Worm (Caenorhabditis elegans) whole organism, young adult: ENCODE measurements around the gene gbb-2.

Experiments used
- C06A6.2 ChIP-seq: fragments of 200-800 bp; sonication (Bioruptor generic); conservative IDR thresholded peaks from 2 replicates; pipeline ENCODE4 v1.3.6; 2022; ENCODE audit warnings: missing genetic modification characterization, missing compliant biosample characterization
- C17E4.6 ChIP-seq: fragments of 200-800 bp; sonication (Bioruptor generic); IDR thresholded peaks from 2 replicates; pipeline ENCODE4 v1.3.6; 2022; ENCODE audit warnings: missing genetic modification reagents, missing genetic modification characterization, missing compliant biosample characterization
- F39B2.1 ChIP-seq: fragments of 200-800 bp; sonication (Bioruptor generic); IDR thresholded peaks from 2 replicates; pipeline ENCODE4 v1.3.6; 2022; ENCODE audit warnings: missing genetic modification reagents, missing genetic modification characterization, missing compliant biosample characterization
- F52B5.7 ChIP-seq: sonication (generic microtip); optimal IDR thresholded peaks from 2 replicates; lab custom pipeline; 2016; ENCODE audit warnings: mild to moderate bottlenecking, missing genetic modification characterization, missing compliant biosample characterization
- F57A8.1 ChIP-seq: fragments of 200-800 bp; sonication (Bioruptor generic); optimal IDR thresholded peaks from 2 replicates; lab custom pipeline; 2018; ENCODE audit warnings: mild to moderate bottlenecking, missing genetic modification characterization, moderate library complexity, missing compliant biosample characterization
- K11D2.4 ChIP-seq: fragments of 200-800 bp; sonication (Bioruptor generic); IDR thresholded peaks from 2 replicates; pipeline ENCODE4 v1.3.6; 2022; ENCODE audit warnings: missing genetic modification reagents, missing genetic modification characterization, missing compliant biosample characterization
- T07F8.4 ChIP-seq: sonication (generic microtip); optimal IDR thresholded peaks from 2 replicates; lab custom pipeline; 2016; ENCODE audit warnings: mild to moderate bottlenecking, missing genetic modification characterization, moderate library complexity, missing compliant biosample characterization
- Y53G8AR.9 ChIP-seq: fragments of 200-800 bp; sonication (Bioruptor generic); conservative IDR thresholded peaks from 2 replicates; pipeline ENCODE4 v1.3.6; 2022; ENCODE audit warnings: missing genetic modification reagents, missing genetic modification characterization, missing compliant biosample characterization
- Y56A3A.18 ChIP-seq: fragments of 200-800 bp; sonication (Bioruptor generic); IDR thresholded peaks from 2 replicates; pipeline ENCODE4 v1.3.6; 2022; ENCODE audit warnings: missing genetic modification reagents, missing genetic modification characterization, missing compliant biosample characterization
- ZK185.1 ChIP-seq: sonication (generic microtip); optimal IDR thresholded peaks from 2 replicates; lab custom pipeline; 2016; ENCODE audit warnings: mild to moderate bottlenecking, missing genetic modification characterization, missing compliant biosample characterization; ENCODE audit not compliant: poor library complexity, severe bottlenecking
- aptf-2 ChIP-seq: fragments of 200-800 bp; sonication (Bioruptor generic); conservative IDR thresholded peaks from 2 replicates; pipeline ENCODE4 v1.3.6; 2022; ENCODE audit warnings: missing genetic modification reagents, missing genetic modification characterization, missing compliant biosample characterization
- atf-7 ChIP-seq: sonication (generic microtip); optimal IDR thresholded peaks from 2 replicates; lab custom pipeline; 2017; ENCODE audit warnings: mild to moderate bottlenecking, missing genetic modification characterization, missing compliant biosample characterization
- cebp-1 ChIP-seq, 2 experiments: fragments of 200-800 bp in 1 of 2; sonication (Bioruptor generic) in 1 of 2; sonication (generic microtip) in 1 of 2; IDR thresholded peaks in 1 of 2; optimal IDR thresholded peaks in 1 of 2; 2 replicates each; pipeline versions ENCODE4 v1.3.6 to Lab custom; 2017 to 2022; ENCODE audit warnings: missing compliant biosample characterization in 2 of 2, missing genetic modification characterization in 2 of 2, mild to moderate bottlenecking in 1 of 2, missing genetic modification reagents in 1 of 2, moderate library complexity in 1 of 2
- ceh-40 ChIP-seq: fragments of 200-800 bp; sonication (Bioruptor generic); IDR thresholded peaks from 2 replicates; pipeline ENCODE4 v1.3.6; 2022; ENCODE audit warnings: missing genetic modification characterization, missing compliant biosample characterization
- ceh-79 ChIP-seq: sonication (generic microtip); optimal IDR thresholded peaks from 2 replicates; lab custom pipeline; 2017; ENCODE audit warnings: mild to moderate bottlenecking, missing genetic modification characterization, missing compliant biosample characterization
- ceh-91 ChIP-seq: fragments of 200-800 bp; sonication (Bioruptor generic); IDR thresholded peaks from 2 replicates; pipeline ENCODE4 v1.3.6; 2022; ENCODE audit warnings: missing genetic modification reagents, missing genetic modification characterization, missing compliant biosample characterization
- dox-1 ChIP-seq: fragments of 200-800 bp; sonication (Bioruptor generic); IDR thresholded peaks from 2 replicates; pipeline ENCODE4 v1.3.6; 2022; ENCODE audit warnings: missing genetic modification reagents, missing genetic modification characterization, missing compliant biosample characterization
- dpl-1 ChIP-seq: fragments of 150-350 bp; optimal IDR thresholded peaks from 2 replicates; lab custom pipeline; 2014; ENCODE audit warnings: missing biosample characterization, missing genetic modification reagents, missing genetic modification characterization
- egl-18 ChIP-seq: fragments of 200-800 bp; sonication (Bioruptor generic); IDR thresholded peaks from 2 replicates; pipeline ENCODE4 v1.3.6; 2022; ENCODE audit warnings: missing genetic modification reagents, missing genetic modification characterization, missing compliant biosample characterization
- egrh-3 ChIP-seq: fragments of 200-800 bp; sonication (Bioruptor generic); IDR thresholded peaks from 2 replicates; pipeline ENCODE4 v1.3.6; 2022; ENCODE audit warnings: missing genetic modification reagents, missing genetic modification characterization, missing compliant biosample characterization
- ekl-4 ChIP-seq: fragments of 200-800 bp; sonication (Bioruptor generic); IDR thresholded peaks from 2 replicates; pipeline ENCODE4 v1.3.6; 2022; ENCODE audit warnings: missing genetic modification reagents, missing genetic modification characterization, missing compliant biosample characterization
- ets-4 ChIP-seq: fragments of 200-800 bp; sonication (Bioruptor generic); optimal IDR thresholded peaks from 2 replicates; lab custom pipeline; 2018; ENCODE audit warnings: mild to moderate bottlenecking, missing genetic modification characterization, missing compliant biosample characterization
- fkh-3 ChIP-seq: sonication (generic microtip); optimal IDR thresholded peaks from 2 replicates; lab custom pipeline; 2016; ENCODE audit warnings: mild to moderate bottlenecking, missing genetic modification characterization, missing compliant biosample characterization
- hlh-26 ChIP-seq: fragments of 200-800 bp; sonication (Bioruptor generic); conservative IDR thresholded peaks from 2 replicates; pipeline ENCODE4 v1.3.6; 2022; ENCODE audit warnings: missing genetic modification reagents, missing genetic modification characterization, missing compliant biosample characterization
- hrde-1 ChIP-seq: sonication (generic microtip); optimal IDR thresholded peaks from 2 replicates; lab custom pipeline; 2016; ENCODE audit warnings: missing genetic modification characterization, mild to moderate bottlenecking, missing compliant biosample characterization, moderate library complexity, missing genotype, missing genetic modification reagents, borderline replicate concordance
- hsf-1 ChIP-seq: fragments of 200-800 bp; sonication (Bioruptor generic); IDR thresholded peaks from 2 replicates; pipeline ENCODE4 v1.3.6; 2022; ENCODE audit warnings: missing genetic modification reagents, missing genetic modification characterization, missing compliant biosample characterization
- lin-54 ChIP-seq: fragments of 200-800 bp; sonication (Bioruptor generic); optimal IDR thresholded peaks from 2 replicates; lab custom pipeline; 2018; ENCODE audit warnings: mild to moderate bottlenecking, missing genetic modification characterization, missing compliant biosample characterization
- lir-1 ChIP-seq: fragments of 200-800 bp; sonication (Bioruptor generic); conservative IDR thresholded peaks from 2 replicates; pipeline ENCODE4 v1.3.6; 2022; ENCODE audit warnings: missing genetic modification reagents, missing genetic modification characterization, missing compliant biosample characterization
- lsl-1 ChIP-seq: fragments of 200-800 bp; sonication (Bioruptor generic); optimal IDR thresholded peaks from 2 replicates; lab custom pipeline; 2018; ENCODE audit warnings: mild to moderate bottlenecking, missing genetic modification characterization, moderate library complexity, missing compliant biosample characterization
- madf-6 ChIP-seq: fragments of 200-800 bp; sonication (Bioruptor generic); IDR thresholded peaks from 2 replicates; pipeline ENCODE4 v1.3.6; 2022; ENCODE audit warnings: missing genetic modification reagents, missing genetic modification characterization, missing compliant biosample characterization
- madf-8 ChIP-seq: fragments of 200-800 bp; sonication (Bioruptor generic); conservative IDR thresholded peaks from 2 replicates; pipeline ENCODE4 v1.3.6; 2022; ENCODE audit warnings: missing genetic modification reagents, missing genetic modification characterization, missing compliant biosample characterization
- mcd-1 ChIP-seq: fragments of 200-800 bp; sonication (Bioruptor generic); IDR thresholded peaks from 2 replicates; pipeline ENCODE4 v1.3.6; 2022; ENCODE audit warnings: missing genetic modification reagents, missing genetic modification characterization, missing compliant biosample characterization
- nfya-1 ChIP-seq: sonication (generic microtip); optimal IDR thresholded peaks from 2 replicates; lab custom pipeline; 2017; ENCODE audit warnings: antibody characterized with exemption, missing compliant biosample characterization, missing genetic modification characterization, borderline replicate concordance; ENCODE audit not compliant: insufficient read depth
- nfyb-1 ChIP-seq: fragments of 200-800 bp; sonication (Bioruptor generic); IDR thresholded peaks from 2 replicates; pipeline ENCODE4 v1.3.6; 2022; ENCODE audit warnings: missing genetic modification reagents, missing genetic modification characterization, missing compliant biosample characterization
- nhr-179 ChIP-seq: sonication (generic microtip); optimal IDR thresholded peaks from 2 replicates; lab custom pipeline; 2016; ENCODE audit warnings: mild to moderate bottlenecking, missing genetic modification characterization, missing compliant biosample characterization
- pbrm-1 ChIP-seq: fragments of 200-800 bp; sonication (Bioruptor generic); IDR thresholded peaks from 2 replicates; pipeline ENCODE4 v1.3.6; 2022; ENCODE audit warnings: missing genetic modification reagents, missing genetic modification characterization, missing compliant biosample characterization
- rcor-1 ChIP-seq: fragments of 200-800 bp; sonication (Bioruptor generic); IDR thresholded peaks from 2 replicates; pipeline ENCODE4 v1.3.6; 2022; ENCODE audit warnings: missing genetic modification reagents, missing genetic modification characterization, missing compliant biosample characterization
- repo-1 ChIP-seq: sonication (generic microtip); optimal IDR thresholded peaks from 2 replicates; lab custom pipeline; 2017; ENCODE audit warnings: mild to moderate bottlenecking, missing genetic modification characterization, missing compliant biosample characterization
- snpc-1.1 ChIP-seq: sonication (generic microtip); optimal IDR thresholded peaks from 2 replicates; lab custom pipeline; 2017; ENCODE audit warnings: missing genetic modification characterization, mild to moderate bottlenecking, missing compliant biosample characterization, antibody characterized with exemption, moderate library complexity, missing genotype, missing genetic modification reagents; ENCODE audit not compliant: insufficient read depth
- snpc-1.3 ChIP-seq: sonication (generic microtip); optimal IDR thresholded peaks from 2 replicates; lab custom pipeline; 2017; ENCODE audit warnings: missing genetic modification characterization, mild to moderate bottlenecking, missing compliant biosample characterization, antibody characterized with exemption, moderate library complexity, missing genotype, missing genetic modification reagents; ENCODE audit not compliant: insufficient read depth
- unc-62 ChIP-seq: fragments of 150-350 bp; optimal IDR thresholded peaks from 2 replicates; lab custom pipeline; 2014; ENCODE audit warnings: missing biosample characterization, missing genetic modification reagents, missing genetic modification characterization
- zfh-2 ChIP-seq: fragments of 200-800 bp; sonication (Bioruptor generic); conservative IDR thresholded peaks from 2 replicates; pipeline ENCODE4 v1.3.6; 2022; ENCODE audit warnings: missing genetic modification reagents, missing genetic modification characterization, missing compliant biosample characterization
- zim-3 ChIP-seq: sonication (generic microtip); optimal IDR thresholded peaks from 2 replicates; lab custom pipeline; 2017; ENCODE audit warnings: mild to moderate bottlenecking, missing genetic modification characterization, moderate library complexity, missing compliant biosample characterization
- ztf-18 ChIP-seq: sonication (generic microtip); optimal IDR thresholded peaks from 2 replicates; lab custom pipeline; 2016; ENCODE audit warnings: missing genotype, mild to moderate bottlenecking, missing genetic modification characterization, missing compliant biosample characterization
- ztf-25 ChIP-seq: fragments of 200-800 bp; sonication (Bioruptor generic); IDR thresholded peaks from 2 replicates; pipeline ENCODE4 v1.3.6; 2022; ENCODE audit warnings: missing genetic modification reagents, missing genetic modification characterization, missing compliant biosample characterization
- ztf-28 ChIP-seq: fragments of 200-800 bp; sonication (Bioruptor generic); IDR thresholded peaks from 2 replicates; pipeline ENCODE4 v1.3.6; 2022; ENCODE audit warnings: missing genetic modification reagents, missing genetic modification characterization, missing compliant biosample characterization
- ztf-3 ChIP-seq: fragments of 200-800 bp; sonication (Bioruptor generic); optimal IDR thresholded peaks from 2 replicates; lab custom pipeline; 2018; ENCODE audit warnings: mild to moderate bottlenecking, missing genetic modification characterization, missing compliant biosample characterization

gbb-2 gene

DNA sequence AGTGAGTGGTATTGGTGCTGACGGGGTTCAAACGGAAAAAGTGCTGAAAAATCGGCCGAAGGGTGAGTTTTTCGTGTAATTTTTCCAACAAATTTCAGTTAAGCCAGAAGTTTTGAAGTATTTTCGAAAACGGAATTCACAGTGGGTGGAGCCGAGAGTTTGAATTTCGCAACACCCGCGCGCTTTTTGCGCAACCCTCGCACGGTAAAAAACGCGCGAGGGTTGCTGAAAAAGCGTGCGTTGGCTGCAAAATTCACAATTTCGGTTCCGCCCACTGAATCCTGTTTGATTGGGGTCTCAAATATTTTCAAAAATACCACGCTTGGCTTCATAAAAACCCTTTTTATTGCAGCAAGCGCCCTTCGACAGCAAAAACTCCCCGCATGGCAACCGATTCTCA is 59.2 kb downstream of the gbb-2 start (continued):
- TF ChIP-seq snpc-1.1 (no peak), aptf-2 (GFP tag; lab: Robert Waterston, UW) (no peak), lin-54 (peak; percentile 54), ztf-28 (GFP tag; lab: Robert Waterston, UW) (peak; percentile 56; the same call in 1 of the 2 replicates), atf-7 (tag; lab: Kevin White, UChicago) (no peak), zim-3 (tag; lab: Kevin White, UChicago) (no peak), cebp-1 (GFP tag; IDR thresholded peaks at IDR 0.05; lab: Robert Waterston, UW) (no peak), cebp-1 (tag; optimal IDR thresholded peaks at IDR 0.05; lab: Kevin White, UChicago) (peak; percentile 91), pbrm-1 (peak; percentile 57), ztf-3 (GFP tag; lab: Kevin White, UChicago) (no peak), dpl-1 (GFP tag; lab: Kevin White, UChicago) (peak; percentile 30), F52B5.7 (no peak), ets-4 (GFP tag; lab: Kevin White, UChicago) (no peak), ceh-91 (0 out of 2 replicates have a peak, but pooled peaks have one; percentile 35), F57A8.1 (GFP tag; lab: Kevin White, UChicago) (no peak), T07F8.4 (tag; lab: Kevin White, UChicago) (no peak), snpc-1.3 (tag; lab: Kevin White, UChicago) (no peak), ekl-4 (no peak), ztf-25 (GFP tag; lab: Robert Waterston, UW) (no peak), C17E4.6 (GFP tag; lab: Robert Waterston, UW) (no peak), hrde-1 (no peak), ceh-40 (GFP tag; lab: Robert Waterston, UW) (no peak), zfh-2 (GFP tag; lab: Robert Waterston, UW) (0 out of 2 replicates have a peak, but pooled peaks have one; percentile 13), ztf-18 (tag; lab: Kevin White, UChicago) (no peak), repo-1 (tag; lab: Kevin White, UChicago) (no peak), hlh-26 (GFP tag; lab: Robert Waterston, UW) (no peak), ceh-79 (no peak), nhr-179 (tag; lab: Kevin White, UChicago) (no peak), nfya-1 (tag; lab: Kevin White, UChicago) (no peak), fkh-3 (tag; lab: Kevin White, UChicago) (no peak), F39B2.1 (GFP tag; lab: Robert Waterston, UW) (0 out of 2 replicates have a peak, but pooled peaks have one; percentile 12), K11D2.4 (GFP tag; lab: Robert Waterston, UW) (no peak), mcd-1 (GFP tag; lab: Robert Waterston, UW) (0 out of 2 replicates have a peak, but pooled peaks have one; percentile 42), unc-62 (no peak), nfyb-1 (GFP tag; lab: Robert Waterston, UW) (no peak), egrh-3 (GFP tag; lab: Robert Waterston, UW) (no peak; the same call in 1 of the 2 replicates), lir-1 (GFP tag; lab: Robert Waterston, UW) (no peak), egl-18 (GFP tag; lab: Robert Waterston, UW) (no peak), rcor-1 (GFP tag; lab: Robert Waterston, UW) (peak; percentile 18; the same call in 1 of the 2 replicates), madf-8 (GFP tag; lab: Robert Waterston, UW) (no peak), Y53G8AR.9 (GFP tag; lab: Robert Waterston, UW) (no peak), Y56A3A.18 (GFP tag; lab: Robert Waterston, UW) (no peak), ZK185.1 (tag; lab: Kevin White, UChicago) (no peak), C06A6.2 (GFP tag; lab: Robert Waterston, UW) (no peak), madf-6 (GFP tag; lab: Robert Waterston, UW) (peak; percentile 67), dox-1 (peak; percentile 43; the same call in 1 of the 2 replicates), lsl-1 (GFP tag; lab: Kevin White, UChicago) (peak; percentile 58), hsf-1 (GFP tag; lab: Robert Waterston, UW) (0 out of 2 replicates have a peak, but pooled peaks have one; percentile 30)
